Fruit fly (Drosophila melanogaster) ovary, adult (tissue): Measurements from ENCODE around the gene Gr66a.

ENCODE experiments used
- CG17801 ChIP-seq: fragments of 200-800 bp; optimal IDR thresholded peaks from 2 replicates; lab custom pipeline; 2019; ENCODE audit warnings: missing biosample characterization, mild to moderate bottlenecking, missing genetic modification characterization, moderate library complexity; ENCODE audit not compliant: partially characterized antibody

Gr66a gene

DNA sequence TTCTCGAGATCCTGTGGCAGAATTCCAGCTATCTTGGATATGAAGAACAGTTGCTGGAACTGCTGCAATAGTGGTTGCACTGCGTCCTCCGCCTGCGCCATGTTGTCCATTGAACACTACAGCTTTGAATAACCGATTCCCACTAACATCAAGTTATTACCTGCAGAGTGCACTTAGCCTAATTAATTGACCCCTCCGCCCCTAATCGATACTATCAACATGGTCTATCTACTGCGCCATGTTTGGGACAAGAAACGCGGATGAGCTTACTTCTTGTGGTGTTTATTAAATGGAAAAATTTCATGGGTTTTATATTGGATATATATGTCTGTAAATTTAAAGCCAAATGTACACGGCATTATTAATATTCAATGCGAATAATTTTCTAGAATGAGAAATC lies at the start of gene Gr66a:
Gene Gr66a, minus strand, starts transcription at position 101 of the 400 bp plus-strand sequence.
- TF ChIP-seq CG17801 (GFP tag; lab: Kevin White, UChicago), result no peak

dm6 chr3L:8356196-8356595 lies 49.4 kb upstream of the Gr66a start, which contains the start of gene Culd:
Culd (minus strand) TSS chr3L:8356296.
- TF ChIP-seq CG17801 (GFP tag; lab: Kevin White, UChicago), result no peak

DNA sequence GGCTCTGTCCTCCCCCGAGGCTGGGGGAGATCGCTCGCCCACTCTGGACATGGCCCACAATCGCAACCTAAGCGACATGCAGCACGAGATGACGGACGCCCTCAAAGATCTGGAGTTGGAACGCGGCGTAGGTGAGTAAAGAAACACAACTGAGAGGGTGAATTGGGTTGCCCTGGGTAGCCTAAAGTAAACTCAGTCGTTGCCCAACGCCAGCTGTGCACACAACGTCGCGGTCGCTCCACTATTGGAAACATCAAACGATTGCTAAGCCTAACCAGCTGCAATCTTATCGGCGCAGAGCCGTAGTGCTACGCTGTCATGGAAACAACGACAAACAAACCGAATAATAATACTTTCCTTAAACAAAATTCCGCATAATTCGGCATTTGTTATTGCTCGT lies 40.6 kb upstream of the Gr66a start:
- no peak for TF ChIP-seq CG17801 (GFP tag; lab: Kevin White, UChicago)

DNA sequence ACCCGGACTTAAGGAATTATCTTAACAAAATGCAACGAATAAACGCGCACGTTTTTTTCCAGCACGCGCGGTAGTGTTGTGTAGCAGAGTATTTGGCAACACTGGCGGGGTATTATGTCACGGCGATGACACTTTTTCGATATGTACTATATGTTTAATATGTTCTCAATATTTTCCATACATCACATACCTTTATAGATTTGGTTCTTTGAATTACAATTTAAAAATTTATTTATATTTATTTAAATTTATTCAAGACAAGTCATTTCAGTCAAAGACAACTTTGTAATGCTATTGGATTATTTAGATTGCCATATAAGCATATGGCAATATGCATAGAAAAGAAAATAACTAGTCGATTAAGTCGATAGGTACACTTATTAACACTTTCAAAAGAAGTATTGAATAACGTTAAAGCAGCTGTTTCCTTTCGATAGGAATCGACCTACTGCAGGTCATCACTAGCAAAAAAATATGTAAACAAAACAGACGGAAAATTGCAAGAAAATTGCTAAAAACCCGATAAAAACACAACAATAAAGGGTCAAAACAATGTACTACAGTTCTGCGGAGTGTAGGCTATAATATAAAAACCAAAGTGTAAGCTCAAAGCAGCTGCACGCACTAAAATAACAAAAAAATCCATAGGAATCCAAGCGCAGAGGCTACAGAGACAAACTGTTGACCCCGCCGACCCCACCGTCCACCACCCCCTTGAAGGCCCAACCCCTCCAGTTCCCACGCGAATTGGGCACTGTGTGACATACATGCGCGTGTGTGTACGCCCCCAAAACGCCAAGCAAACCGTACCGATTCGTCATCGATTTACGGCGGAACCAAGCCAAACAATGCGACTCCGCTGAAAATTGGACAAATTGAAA lies 39.6 kb upstream of the Gr66a start, which contains the start of the genes CG7182 and GAPcenA:
Gene CG7182, minus strand, starts transcription at position 283 of the 881 bp plus-strand sequence.
Gene GAPcenA, plus strand, starts transcription at position 462 of the 881 bp plus-strand sequence.
- peak; percentile 82 for TF ChIP-seq CG17801 (GFP tag; lab: Kevin White, UChicago)

- TF ChIP-seq CG17801 (GFP tag; lab: Kevin White, UChicago), result no peak
Observed at dm6 chr3L:8345182-8345581, 38.4 kb upstream of the Gr66a start.

- peak; percentile 52 for TF ChIP-seq CG17801 (GFP tag; lab: Kevin White, UChicago)
Observed at dm6 chr3L:8340264-8341095, 33.7 kb upstream of the Gr66a start, which contains the start of the genes Prim1 and CG7083. Prim1 (plus strand) TSS chr3L:8340314. CG7083 (plus strand) TSS chr3L:8340785.

dm6 chr3L:8338921-8339320 lies 32.1 kb upstream of the Gr66a start, which contains the start of gene Pex2:
Pex2 (plus strand) TSS chr3L:8339051.
- TF ChIP-seq CG17801 (GFP tag; lab: Kevin White, UChicago), result peak; percentile 56

dm6 chr3L:8336372-8336771 lies 29.6 kb upstream of the Gr66a start, which contains the start of gene Cpr66Cb:
Cpr66Cb (plus strand) TSS chr3L:8336672.
- no peak for TF ChIP-seq CG17801 (GFP tag; lab: Kevin White, UChicago)

DNA sequence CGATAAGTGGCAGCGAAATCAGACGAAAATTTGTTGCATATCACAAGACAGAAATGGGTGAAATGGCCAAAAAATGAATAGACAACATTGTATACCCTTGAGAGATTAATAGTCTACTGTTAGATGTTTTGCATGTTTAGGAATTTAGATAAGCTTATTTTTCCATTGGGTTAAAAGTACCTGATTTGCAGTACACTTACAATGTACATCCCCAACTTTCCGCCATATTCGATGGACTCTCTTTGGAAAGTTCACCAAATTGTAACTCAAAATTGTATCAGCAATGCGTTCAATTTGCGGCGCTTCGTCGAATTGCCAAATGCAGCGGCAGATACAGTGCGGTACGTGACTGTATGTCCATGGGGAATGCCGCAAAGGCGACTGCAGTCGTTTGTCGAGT lies 27.6 kb upstream of the Gr66a start:
- TF ChIP-seq CG17801 (GFP tag; lab: Kevin White, UChicago), result no peak

- TF ChIP-seq CG17801 (GFP tag; lab: Kevin White, UChicago), result no peak
Observed at dm6 chr3L:8333574-8333973, 26.8 kb upstream of the Gr66a start.

dm6 chr3L:8331414-8331813 lies 24.6 kb upstream of the Gr66a start:
- no peak for TF ChIP-seq CG17801 (GFP tag; lab: Kevin White, UChicago)

DNA sequence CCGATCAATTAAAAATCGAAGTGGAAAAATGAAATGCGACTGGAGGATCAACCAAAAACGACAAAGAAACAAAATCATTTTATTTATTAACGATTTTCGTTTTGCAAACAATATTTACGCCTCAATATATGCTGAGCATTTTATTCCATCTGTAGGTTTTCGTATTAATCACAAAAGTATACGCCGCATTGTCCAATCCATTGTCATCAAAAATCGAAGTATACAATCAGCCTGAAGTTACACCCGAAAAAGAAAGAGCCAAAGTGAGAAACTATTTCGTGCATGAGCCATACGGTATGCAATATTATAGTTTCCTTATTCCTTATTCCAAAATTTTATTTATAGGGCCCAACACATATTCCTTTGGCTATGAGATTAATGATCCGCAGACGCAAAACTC lies 22.2 kb upstream of the Gr66a start:
- TF ChIP-seq CG17801 (GFP tag; lab: Kevin White, UChicago), result no peak

dm6 chr3L:8328283-8328682 lies 21.5 kb upstream of the Gr66a start, which contains the start of gene CG34462:
CG34462 (plus strand) TSS chr3L:8328583.
- TF ChIP-seq CG17801 (GFP tag; lab: Kevin White, UChicago), result no peak

dm6 chr3L:8325559-8325958 lies 18.8 kb upstream of the Gr66a start, which contains the start of gene CG34461:
CG34461 (plus strand) TSS chr3L:8325859.
- TF ChIP-seq CG17801 (GFP tag; lab: Kevin White, UChicago), result no peak

DNA sequence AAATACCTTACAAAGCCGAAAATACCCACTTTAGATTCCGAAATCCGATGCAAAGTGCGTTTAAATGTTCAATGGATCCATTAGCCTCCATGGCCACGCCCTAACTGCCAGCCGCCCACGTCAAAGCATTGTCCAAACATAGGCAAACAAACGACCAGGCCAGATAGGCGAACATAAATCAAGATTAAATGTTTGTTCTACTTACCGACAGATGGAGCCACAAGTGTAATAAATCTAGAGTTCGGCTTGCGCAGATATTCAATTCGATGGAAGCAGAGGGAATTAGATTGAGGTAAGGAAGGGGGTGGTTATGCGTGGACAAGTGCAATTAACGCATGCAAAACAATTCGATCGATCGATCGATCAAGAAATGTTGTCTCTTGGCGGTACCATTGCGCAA lies 17.0 kb upstream of the Gr66a start:
- no peak for TF ChIP-seq CG17801 (GFP tag; lab: Kevin White, UChicago)
